Worm (Caenorhabditis elegans) whole organism, L1 larva: ENCODE measurements around the gene C09G9.1.

ENCODE experiments used
- C16A3.4 ChIP-seq: fragments of 150-350 bp; optimal IDR thresholded peaks from 2 replicates; lab custom pipeline; 2014; ENCODE audit warnings: missing biosample characterization, missing genetic modification characterization
- F16B12.6 ChIP-seq: fragments of 150-350 bp; optimal IDR thresholded peaks from 2 replicates; lab custom pipeline; 2014; ENCODE audit warnings: missing biosample characterization, missing genetic modification characterization
- alr-1 ChIP-seq: fragments of 200-800 bp; sonication (Bioruptor generic); optimal IDR thresholded peaks from 2 replicates; lab custom pipeline; 2018; ENCODE audit warnings: borderline replicate concordance, mild to moderate bottlenecking, missing genetic modification characterization, missing compliant biosample characterization
- aly-2 ChIP-seq: fragments of 150-350 bp; optimal IDR thresholded peaks from 2 replicates; lab custom pipeline; 2014; ENCODE audit warnings: missing biosample characterization, missing genetic modification characterization
- ceh-63 ChIP-seq: fragments of 200-800 bp; sonication (Bioruptor generic); optimal IDR thresholded peaks from 2 replicates; lab custom pipeline; 2018; ENCODE audit warnings: mild to moderate bottlenecking, missing genetic modification characterization, missing compliant biosample characterization
- ceh-82 ChIP-seq, 3 experiments: fragments of 150-350 bp in 1 of 3; sonication (generic microtip) in 2 of 3; optimal IDR thresholded peaks; 2 replicates each; lab custom pipeline; 2014 to 2017; ENCODE audit warnings: missing biosample characterization in 3 of 3, missing genetic modification characterization in 3 of 3
- ceh-88 ChIP-seq: fragments of 200-800 bp; sonication (Bioruptor generic); IDR thresholded peaks from 2 replicates; pipeline ENCODE4 v1.3.6; 2022; ENCODE audit warnings: missing genetic modification characterization, missing compliant biosample characterization
- ceh-90 ChIP-seq: sonication (generic microtip); optimal IDR thresholded peaks from 2 replicates; lab custom pipeline; 2016; ENCODE audit warnings: missing genetic modification characterization, missing compliant biosample characterization
- dpl-1 ChIP-seq, 3 experiments: fragments of 150-350 bp in 2 of 3; sonication (generic microtip) in 1 of 3; optimal IDR thresholded peaks; 2 replicates each; lab custom pipeline; 2014 to 2017; ENCODE audit warnings: missing biosample characterization in 3 of 3, missing genetic modification characterization in 3 of 3, missing genetic modification reagents in 3 of 3
- dsc-1 ChIP-seq: sonication (generic microtip); optimal IDR thresholded peaks from 2 replicates; lab custom pipeline; 2016; ENCODE audit warnings: mild to moderate bottlenecking, missing genetic modification characterization, missing compliant biosample characterization
- efl-3 ChIP-seq: fragments of 200-800 bp; sonication (Bioruptor generic); optimal IDR thresholded peaks from 2 replicates; lab custom pipeline; 2018; ENCODE audit warnings: mild to moderate bottlenecking, missing genetic modification characterization, missing compliant biosample characterization
- egl-27 ChIP-seq, 2 experiments: fragments of 150-350 bp in 1 of 2; sonication (generic microtip); optimal IDR thresholded peaks; 3 replicates each; lab custom pipeline; 2017 to 2018; ENCODE audit warnings: missing biosample characterization in 2 of 2, missing genetic modification characterization in 2 of 2, missing genetic modification reagents in 2 of 2
- elt-2 ChIP-seq: sonication (generic microtip); optimal IDR thresholded peaks from 2 replicates; lab custom pipeline; 2016; ENCODE audit warnings: missing genetic modification characterization, mild to moderate bottlenecking, inconsistent platforms, missing compliant biosample characterization, missing genetic modification reagents
- elt-3 ChIP-seq, 6 experiments: fragments of 150-350 bp in 1 of 6; sonication (generic microtip); optimal IDR thresholded peaks; 2 replicates each; lab custom pipeline; 2017 to 2018; ENCODE audit warnings: missing biosample characterization in 6 of 6, missing genetic modification characterization in 6 of 6, inconsistent platforms in 1 of 6
- fkh-10 ChIP-seq: sonication (generic microtip); optimal IDR thresholded peaks from 2 replicates; lab custom pipeline; 2017; ENCODE audit warnings: missing biosample characterization, missing genetic modification reagents, missing genetic modification characterization
- fkh-8 ChIP-seq: sonication (generic microtip); optimal IDR thresholded peaks from 2 replicates; lab custom pipeline; 2016; ENCODE audit warnings: mild to moderate bottlenecking, missing genetic modification characterization, missing compliant biosample characterization
- hlh-17 ChIP-seq: fragments of 200-800 bp; sonication (Bioruptor generic); optimal IDR thresholded peaks from 2 replicates; lab custom pipeline; 2018; ENCODE audit warnings: missing genetic modification characterization, mild to moderate bottlenecking, missing compliant biosample characterization, moderate library complexity, borderline replicate concordance
- irx-1 ChIP-seq: sonication (generic microtip); optimal IDR thresholded peaks from 2 replicates; lab custom pipeline; 2016; ENCODE audit warnings: missing genetic modification characterization, missing compliant biosample characterization
- isw-1 ChIP-seq: fragments of 200-800 bp; sonication (Bioruptor generic); IDR thresholded peaks from 2 replicates; pipeline ENCODE4 v1.3.6; 2022; ENCODE audit warnings: missing genetic modification characterization, missing compliant biosample characterization
- jun-1 ChIP-seq: fragments of 150-350 bp; optimal IDR thresholded peaks from 2 replicates; lab custom pipeline; 2014; ENCODE audit warnings: missing biosample characterization, missing genetic modification reagents, missing genetic modification characterization
- lin-14 ChIP-seq: fragments of 200-800 bp; sonication (Bioruptor generic); optimal IDR thresholded peaks from 2 replicates; lab custom pipeline; 2018; ENCODE audit warnings: mild to moderate bottlenecking, missing genetic modification characterization, moderate library complexity, missing compliant biosample characterization
- lir-3 ChIP-seq: sonication (generic microtip); optimal IDR thresholded peaks from 2 replicates; lab custom pipeline; 2016; ENCODE audit warnings: mild to moderate bottlenecking, missing genetic modification characterization, moderate library complexity, missing compliant biosample characterization; ENCODE audit not compliant: poor library complexity
- lsy-2 ChIP-seq, 2 experiments: fragments of 150-350 bp; optimal IDR thresholded peaks; 2 replicates each; lab custom pipeline; 2014; ENCODE audit warnings: missing biosample characterization in 2 of 2, missing genetic modification characterization in 2 of 2
- mab-9 ChIP-seq: fragments of 200-800 bp; sonication (Bioruptor generic); IDR thresholded peaks from 2 replicates; pipeline ENCODE4 v1.3.6; 2022; ENCODE audit warnings: missing genetic modification reagents, missing genetic modification characterization, missing compliant biosample characterization
- mdl-1 ChIP-seq, 2 experiments: fragments of 150-350 bp; optimal IDR thresholded peaks; 2 replicates each; lab custom pipeline; 2014 to 2017; ENCODE audit warnings: missing biosample characterization in 2 of 2, missing genetic modification characterization in 2 of 2, inconsistent platforms in 1 of 2
- mef-2 ChIP-seq: fragments of 150-350 bp; optimal IDR thresholded peaks from 2 replicates; lab custom pipeline; 2014; ENCODE audit warnings: missing biosample characterization, missing genetic modification characterization
- mep-1 ChIP-seq: fragments of 150-350 bp; optimal IDR thresholded peaks from 2 replicates; lab custom pipeline; 2014; ENCODE audit warnings: missing biosample characterization, missing genetic modification characterization
- nhr-12 ChIP-seq: sonication (generic microtip); optimal IDR thresholded peaks from 2 replicates; lab custom pipeline; 2017; ENCODE audit warnings: missing biosample characterization, missing genetic modification characterization
- nhr-20 ChIP-seq: sonication (generic microtip); optimal IDR thresholded peaks from 2 replicates; lab custom pipeline; 2016; ENCODE audit warnings: mild to moderate bottlenecking, missing genetic modification characterization, missing compliant biosample characterization
- nhr-237 ChIP-seq: fragments of 150-350 bp; optimal IDR thresholded peaks from 2 replicates; lab custom pipeline; 2014; ENCODE audit warnings: missing biosample characterization, missing genetic modification characterization
- nhr-28 ChIP-seq: fragments of 150-350 bp; optimal IDR thresholded peaks from 2 replicates; lab custom pipeline; 2014; ENCODE audit warnings: missing biosample characterization, missing genetic modification characterization
- nhr-47 ChIP-seq: sonication (generic microtip); optimal IDR thresholded peaks from 2 replicates; lab custom pipeline; 2016; ENCODE audit warnings: mild to moderate bottlenecking, missing genetic modification characterization, moderate library complexity, missing compliant biosample characterization
- nhr-85 ChIP-seq: sonication (generic microtip); peaks from one replicate; lab custom pipeline; 2016; ENCODE audit warnings: missing genetic modification characterization, inconsistent platforms, missing compliant biosample characterization
- nhr-90 ChIP-seq: sonication (generic microtip); optimal IDR thresholded peaks from 2 replicates; lab custom pipeline; 2016; ENCODE audit warnings: mild to moderate bottlenecking, missing genetic modification characterization, missing compliant biosample characterization; ENCODE audit not compliant: poor library complexity
- pqm-1 ChIP-seq: sonication (generic microtip); optimal IDR thresholded peaks from 3 replicates; lab custom pipeline; 2017; ENCODE audit warnings: missing biosample characterization, missing genetic modification characterization
- rnt-1 ChIP-seq: sonication (generic microtip); optimal IDR thresholded peaks from 2 replicates; lab custom pipeline; 2016; ENCODE audit warnings: mild to moderate bottlenecking, missing genetic modification characterization, moderate library complexity, missing compliant biosample characterization
- snu-23 ChIP-seq: sonication (generic microtip); optimal IDR thresholded peaks from 2 replicates; lab custom pipeline; 2016; ENCODE audit warnings: missing genetic modification characterization, missing compliant biosample characterization
- sptf-1 ChIP-seq: fragments of 150-350 bp; optimal IDR thresholded peaks from 2 replicates; lab custom pipeline; 2014; ENCODE audit warnings: missing biosample characterization, missing genetic modification characterization
- sup-37 ChIP-seq: fragments of 200-800 bp; sonication (Bioruptor generic); optimal IDR thresholded peaks from 2 replicates; lab custom pipeline; 2018; ENCODE audit warnings: mild to moderate bottlenecking, missing genetic modification characterization, missing compliant biosample characterization
- swsn-7 ChIP-seq: sonication (generic microtip); optimal IDR thresholded peaks from 2 replicates; lab custom pipeline; 2016; ENCODE audit warnings: missing genetic modification characterization, missing compliant biosample characterization
- tbx-2 ChIP-seq: sonication (generic microtip); optimal IDR thresholded peaks from 2 replicates; lab custom pipeline; 2016; ENCODE audit warnings: missing genetic modification characterization, missing compliant biosample characterization
- unc-130 ChIP-seq: fragments of 150-350 bp; optimal IDR thresholded peaks from 2 replicates; lab custom pipeline; 2017; ENCODE audit warnings: missing biosample characterization, missing genetic modification characterization, inconsistent platforms
- unc-98 ChIP-seq: fragments of 200-800 bp; sonication (Bioruptor generic); IDR thresholded peaks from 2 replicates; pipeline ENCODE4 v1.3.6; 2022; ENCODE audit warnings: missing genetic modification characterization, missing compliant biosample characterization
- zag-1 ChIP-seq: fragments of 150-350 bp; optimal IDR thresholded peaks from 2 replicates; lab custom pipeline; 2014; ENCODE audit warnings: missing biosample characterization, missing genetic modification characterization
- ztf-4 ChIP-seq: fragments of 150-350 bp; optimal IDR thresholded peaks from 2 replicates; lab custom pipeline; 2014; ENCODE audit warnings: missing biosample characterization, missing genetic modification characterization

Gene C09G9.1

ce11 chrIV:8826606-8827000 lies 38.7 kb downstream of the C09G9.1 start (continued):
- TF ChIP-seq lir-3 (tag; lab: Kevin White, UChicago) (no peak), nhr-47 (tag; lab: Kevin White, UChicago) (peak; percentile 9), ceh-82 (tag; optimal IDR thresholded peaks at IDR 0.05; lab: Kevin White, UChicago) (peak in 1 of 3 experiments; percentile 11), zag-1 (no peak), dsc-1 (tag; lab: Kevin White, UChicago) (peak; percentile 13), mdl-1 (tag; optimal IDR thresholded peaks at IDR 0.05; lab: Kevin White, UChicago) (no peak), isw-1 (GFP tag; lab: Robert Waterston, UW) (no peak), nhr-28 (no peak), nhr-20 (tag; lab: Kevin White, UChicago) (peak; percentile 44), lin-14 (GFP tag; lab: Kevin White, UChicago) (peak; percentile 54), lsy-2 (tag; optimal IDR thresholded peaks at IDR 0.05; lab: Kevin White, UChicago) (peak in 1 of 2 experiments; percentile 57), C16A3.4 (tag; lab: Kevin White, UChicago) (peak; percentile 19), pqm-1 (no peak), unc-130 (tag; lab: Kevin White, UChicago) (no peak), ceh-88 (GFP tag; lab: Robert Waterston, UW) (no peak), sptf-1 (no peak), rnt-1 (tag; lab: Kevin White, UChicago) (peak; percentile 50), egl-27 (tag; optimal IDR thresholded peaks at IDR 0.05; lab: Kevin White, UChicago) (no peak)

ce11 chrIV:8825997-8826605 lies 39.2 kb downstream of the C09G9.1 start:
- TF ChIP-seq jun-1 (peak; percentile 19), nhr-85 (tag; lab: Kevin White, UChicago) (peak; percentile 74), elt-3 (tag; optimal IDR thresholded peaks at IDR 0.05; lab: Kevin White, UChicago) (peak in 2 of 6 experiments; percentile 27 to 28), lsy-2 (tag; optimal IDR thresholded peaks at IDR 0.05; lab: Kevin White, UChicago) (no peak), elt-2 (tag; lab: Kevin White, UChicago) (no peak), ztf-4 (tag; lab: Kevin White, UChicago) (no peak), aly-2 (tag; lab: Kevin White, UChicago) (peak; percentile 87), swsn-7 (tag; lab: Kevin White, UChicago) (no peak)

ce11 chrIV:8824145-8824833 lies 41.0 kb downstream of the C09G9.1 start, which contains the start of the genes col-117 and col-3:
col-117 (minus strand) TSS chrIV:8824195.
col-3 (plus strand) TSS chrIV:8824783.
- TF ChIP-seq swsn-7 (tag; lab: Kevin White, UChicago) (peak; percentile 6), efl-3 (GFP tag; lab: Kevin White, UChicago) (no peak), F16B12.6 (no peak), C16A3.4 (tag; lab: Kevin White, UChicago) (peak; percentile 35), sup-37 (GFP tag; lab: Kevin White, UChicago) (no peak), mep-1 (tag; lab: Kevin White, UChicago) (peak; percentile 59), ztf-4 (tag; lab: Kevin White, UChicago) (peak; percentile 14), unc-98 (GFP tag; lab: Robert Waterston, UW) (no peak), irx-1 (peak; percentile 52), nhr-47 (tag; lab: Kevin White, UChicago) (peak; percentile 25), ceh-63 (no peak), nhr-90 (peak; percentile 18), mef-2 (tag; lab: Kevin White, UChicago) (no peak), fkh-8 (tag; lab: Kevin White, UChicago) (no peak), rnt-1 (tag; lab: Kevin White, UChicago) (no peak), egl-27 (tag; optimal IDR thresholded peaks at IDR 0.05; lab: Kevin White, UChicago) (no peak), snu-23 (GFP tag; lab: Kevin White, UChicago) (peak; percentile 58), mab-9 (no peak), dpl-1 (GFP tag; optimal IDR thresholded peaks at IDR 0.05; lab: Kevin White, UChicago) (peak in 1 of 3 experiments; percentile 26), aly-2 (tag; lab: Kevin White, UChicago) (no peak), lir-3 (tag; lab: Kevin White, UChicago) (no peak), ceh-90 (no peak), elt-3 (tag; optimal IDR thresholded peaks at IDR 0.05; lab: Kevin White, UChicago) (peak in 4 of 6 experiments; percentile 32 to 84 (median 62)), tbx-2 (tag; lab: Kevin White, UChicago) (peak; percentile 39), nhr-12 (tag; lab: Kevin White, UChicago) (no peak), fkh-10 (GFP tag; lab: Kevin White, UChicago) (no peak), hlh-17 (no peak), lsy-2 (tag; optimal IDR thresholded peaks at IDR 0.05; lab: Kevin White, UChicago) (peak; percentile 8 to 34), zag-1 (no peak), nhr-237 (tag; lab: Kevin White, UChicago) (no peak), alr-1 (tag; lab: Kevin White, UChicago) (no peak)
